Worm (Caenorhabditis elegans) whole organism, L1 larva: ENCODE results near the gene tag-250.
"Not testable (repeated sequence)": the region's sequence is repeated elsewhere in the genome, so short reads cannot be mapped to it uniquely, and the experiment has no call there.

Source experiments
- C16A3.4 ChIP-seq: fragments of 150-350 bp; optimal IDR thresholded peaks from 2 replicates; lab custom pipeline; 2014; ENCODE audit warnings: missing biosample characterization, missing genetic modification characterization
- aly-2 ChIP-seq: fragments of 150-350 bp; optimal IDR thresholded peaks from 2 replicates; lab custom pipeline; 2014; ENCODE audit warnings: missing biosample characterization, missing genetic modification characterization
- blmp-1 ChIP-seq: fragments of 150-350 bp; optimal IDR thresholded peaks from 2 replicates; lab custom pipeline; 2014; ENCODE audit warnings: missing biosample characterization, missing genetic modification characterization
- dpl-1 ChIP-seq, 3 experiments: fragments of 150-350 bp in 2 of 3; sonication (generic microtip) in 1 of 3; optimal IDR thresholded peaks; 2 replicates each; lab custom pipeline; 2014 to 2017; ENCODE audit warnings: missing biosample characterization in 3 of 3, missing genetic modification characterization in 3 of 3, missing genetic modification reagents in 3 of 3
- dsc-1 ChIP-seq: sonication (generic microtip); optimal IDR thresholded peaks from 2 replicates; lab custom pipeline; 2016; ENCODE audit warnings: mild to moderate bottlenecking, missing genetic modification characterization, missing compliant biosample characterization
- efl-3 ChIP-seq: fragments of 200-800 bp; sonication (Bioruptor generic); optimal IDR thresholded peaks from 2 replicates; lab custom pipeline; 2018; ENCODE audit warnings: mild to moderate bottlenecking, missing genetic modification characterization, missing compliant biosample characterization
- egl-27 ChIP-seq, 2 experiments: fragments of 150-350 bp in 1 of 2; sonication (generic microtip); optimal IDR thresholded peaks; 3 replicates each; lab custom pipeline; 2017 to 2018; ENCODE audit warnings: missing biosample characterization in 2 of 2, missing genetic modification characterization in 2 of 2, missing genetic modification reagents in 2 of 2
- ets-5 ChIP-seq: fragments of 200-800 bp; sonication (Bioruptor generic); IDR thresholded peaks from 2 replicates; pipeline ENCODE4 v1.3.6; 2022; ENCODE audit warnings: missing genetic modification characterization, missing compliant biosample characterization
- fkh-8 ChIP-seq: sonication (generic microtip); optimal IDR thresholded peaks from 2 replicates; lab custom pipeline; 2016; ENCODE audit warnings: mild to moderate bottlenecking, missing genetic modification characterization, missing compliant biosample characterization
- isw-1 ChIP-seq: fragments of 200-800 bp; sonication (Bioruptor generic); IDR thresholded peaks from 2 replicates; pipeline ENCODE4 v1.3.6; 2022; ENCODE audit warnings: missing genetic modification characterization, missing compliant biosample characterization
- lin-14 ChIP-seq: fragments of 200-800 bp; sonication (Bioruptor generic); optimal IDR thresholded peaks from 2 replicates; lab custom pipeline; 2018; ENCODE audit warnings: mild to moderate bottlenecking, missing genetic modification characterization, moderate library complexity, missing compliant biosample characterization
- lin-15B ChIP-seq: fragments of 150-350 bp; sonication (generic microtip); optimal IDR thresholded peaks from 3 replicates; lab custom pipeline; 2014; ENCODE audit warnings: missing biosample characterization, missing genetic modification characterization
- lin-39 ChIP-seq: fragments of 150-350 bp; optimal IDR thresholded peaks from 2 replicates; lab custom pipeline; 2014; ENCODE audit warnings: missing biosample characterization, missing genetic modification reagents, missing genetic modification characterization
- lir-3 ChIP-seq: sonication (generic microtip); optimal IDR thresholded peaks from 2 replicates; lab custom pipeline; 2016; ENCODE audit warnings: mild to moderate bottlenecking, missing genetic modification characterization, moderate library complexity, missing compliant biosample characterization; ENCODE audit not compliant: poor library complexity
- lsy-2 ChIP-seq, 2 experiments: fragments of 150-350 bp; optimal IDR thresholded peaks; 2 replicates each; lab custom pipeline; 2014; ENCODE audit warnings: missing biosample characterization in 2 of 2, missing genetic modification characterization in 2 of 2
- mdl-1 ChIP-seq, 2 experiments: fragments of 150-350 bp; optimal IDR thresholded peaks; 2 replicates each; lab custom pipeline; 2014 to 2017; ENCODE audit warnings: missing biosample characterization in 2 of 2, missing genetic modification characterization in 2 of 2, inconsistent platforms in 1 of 2
- mef-2 ChIP-seq: fragments of 150-350 bp; optimal IDR thresholded peaks from 2 replicates; lab custom pipeline; 2014; ENCODE audit warnings: missing biosample characterization, missing genetic modification characterization
- mep-1 ChIP-seq: fragments of 150-350 bp; optimal IDR thresholded peaks from 2 replicates; lab custom pipeline; 2014; ENCODE audit warnings: missing biosample characterization, missing genetic modification characterization
- nhr-19 ChIP-seq: fragments of 200-800 bp; sonication (Bioruptor generic); conservative IDR thresholded peaks from 2 replicates; pipeline ENCODE4 v1.3.6; 2022; ENCODE audit warnings: missing genetic modification characterization, missing compliant biosample characterization
- nhr-47 ChIP-seq: sonication (generic microtip); optimal IDR thresholded peaks from 2 replicates; lab custom pipeline; 2016; ENCODE audit warnings: mild to moderate bottlenecking, missing genetic modification characterization, moderate library complexity, missing compliant biosample characterization
- nhr-71 ChIP-seq: sonication (generic microtip); optimal IDR thresholded peaks from 2 replicates; lab custom pipeline; 2016; ENCODE audit warnings: mild to moderate bottlenecking, missing genetic modification characterization, moderate library complexity, missing compliant biosample characterization
- nhr-84 ChIP-seq: sonication (generic microtip); optimal IDR thresholded peaks from 2 replicates; lab custom pipeline; 2017; ENCODE audit warnings: missing biosample characterization, missing genetic modification characterization
- nhr-90 ChIP-seq: sonication (generic microtip); optimal IDR thresholded peaks from 2 replicates; lab custom pipeline; 2016; ENCODE audit warnings: mild to moderate bottlenecking, missing genetic modification characterization, missing compliant biosample characterization; ENCODE audit not compliant: poor library complexity
- pqm-1 ChIP-seq: sonication (generic microtip); optimal IDR thresholded peaks from 3 replicates; lab custom pipeline; 2017; ENCODE audit warnings: missing biosample characterization, missing genetic modification characterization
- sox-4 ChIP-seq: sonication (generic microtip); optimal IDR thresholded peaks from 2 replicates; lab custom pipeline; 2016; ENCODE audit warnings: missing genetic modification characterization, missing compliant biosample characterization
- sup-37 ChIP-seq: fragments of 200-800 bp; sonication (Bioruptor generic); optimal IDR thresholded peaks from 2 replicates; lab custom pipeline; 2018; ENCODE audit warnings: mild to moderate bottlenecking, missing genetic modification characterization, missing compliant biosample characterization
- vab-15 ChIP-seq: sonication (generic microtip); optimal IDR thresholded peaks from 2 replicates; lab custom pipeline; 2017; ENCODE audit warnings: missing genotype, mild to moderate bottlenecking, missing genetic modification characterization, missing compliant biosample characterization
- xbp-1 ChIP-seq: sonication (generic microtip); optimal IDR thresholded peaks from 2 replicates; lab custom pipeline; 2016; ENCODE audit warnings: missing genetic modification characterization, missing compliant biosample characterization
- zip-4 ChIP-seq: fragments of 200-800 bp; sonication (Bioruptor generic); optimal IDR thresholded peaks from 2 replicates; lab custom pipeline; 2018; ENCODE audit warnings: mild to moderate bottlenecking, missing genetic modification characterization, moderate library complexity, missing compliant biosample characterization

Gene tag-250

ce11 chrIII:7973201-7973767 is 48.6 kb upstream of the tag-250 start, which contains the start of the genes eef-1B.1 and aco-2 (continued):
- TF ChIP-seq sox-4 (tag; lab: Kevin White, UChicago) (peak; percentile 70), nhr-47 (tag; lab: Kevin White, UChicago) (peak; percentile 96), pqm-1 (tag; lab: Kevin White, UChicago) (no peak), egl-27 (tag; optimal IDR thresholded peaks at IDR 0.05; lab: Kevin White, UChicago) (no peak), xbp-1 (peak; percentile 92), lin-39 (tag; lab: Kevin White, UChicago) (peak; percentile 69), nhr-84 (no peak), sup-37 (GFP tag; lab: Kevin White, UChicago) (peak; percentile 71)
- TF ChIP-seq, all 84 proteins: peak for 62

ce11 chrIII:7972687-7973086 is 48.0 kb upstream of the tag-250 start:
- TF ChIP-seq mef-2 (tag; lab: Kevin White, UChicago) = no peak
- no peak for TF ChIP-seq aly-2
- TF ChIP-seq mep-1 (tag; lab: Kevin White, UChicago) = no peak
- no peak for TF ChIP-seq zip-4 (GFP tag; lab: Kevin White, UChicago)
- TF ChIP-seq fkh-8 (tag; lab: Kevin White, UChicago) = no peak
- no peak for TF ChIP-seq vab-15 (tag; lab: Kevin White, UChicago)
- no peak for TF ChIP-seq blmp-1 (tag; lab: Kevin White, UChicago)
- TF ChIP-seq isw-1 (GFP tag; lab: Robert Waterston, UW) = no peak
- TF ChIP-seq sox-4 (tag; lab: Kevin White, UChicago) = no peak
- TF ChIP-seq efl-3 (GFP tag; lab: Kevin White, UChicago) = no peak
- TF ChIP-seq lir-3 = no peak
- no peak for TF ChIP-seq ets-5 (GFP tag; lab: Robert Waterston, UW)
- no peak for TF ChIP-seq nhr-90
- TF ChIP-seq lin-15B (tag; lab: Kevin White, UChicago) = no peak
- TF ChIP-seq, all 84 proteins: peak for 0

ce11 chrIII:7972061-7972460 is 47.3 kb upstream of the tag-250 start, which contains the start of gene F54H12.5:
Gene F54H12.5, minus strand, starts transcription at chrIII:7972161.
- TF ChIP-seq lsy-2 (tag; optimal IDR thresholded peaks at IDR 0.05; lab: Kevin White, UChicago) = peak in 1 of 2 experiments; percentile 29
- peak; percentile 5 for TF ChIP-seq nhr-71 (tag; lab: Kevin White, UChicago)
- TF ChIP-seq C16A3.4 (tag; lab: Kevin White, UChicago) = no peak

ce11 chrIII:7969121-7969520 is 44.4 kb upstream of the tag-250 start, which contains the start of the genes F54H12.8 and F54H12.7:
Gene F54H12.8, minus strand, starts transcription at chrIII:7969221.
Gene F54H12.7, plus strand, starts transcription at chrIII:7969349.
- no peak for TF ChIP-seq lsy-2 (tag; optimal IDR thresholded peaks at IDR 0.05; lab: Kevin White, UChicago)
- TF ChIP-seq lin-14 (GFP tag; lab: Kevin White, UChicago) = no peak
- no peak for TF ChIP-seq sup-37 (GFP tag; lab: Kevin White, UChicago)
- TF ChIP-seq nhr-71 (tag; lab: Kevin White, UChicago) = no peak
- TF ChIP-seq lin-39 (tag; lab: Kevin White, UChicago) = no peak
- TF ChIP-seq, all 84 proteins: peak for 0

ce11 chrIII:7965946-7966692 is 41.4 kb upstream of the tag-250 start:
- TF ChIP-seq nhr-19 (0 out of 2 replicates have a peak, but pooled peaks have one; percentile 18), dsc-1 (tag; lab: Kevin White, UChicago) (peak; percentile 35)

ce11 chrIII:7964281-7964680 is 39.6 kb upstream of the tag-250 start, which contains the start of gene F54H12.2:
Gene F54H12.2, plus strand, starts transcription at chrIII:7964581.
- TF ChIP-seq dpl-1 (GFP tag; optimal IDR thresholded peaks at IDR 0.05; lab: Kevin White, UChicago); mdl-1 (tag; optimal IDR thresholded peaks at IDR 0.05; lab: Kevin White, UChicago); efl-3 (GFP tag; lab: Kevin White, UChicago): not testable (repeated sequence)
